Worm (Caenorhabditis elegans): Measurements from ENCODE around the gene nmy-1.

nmy-1 gene

ce11 chrX:2950234-2950633 lies 40.9 kb downstream of the nmy-1 start:
- TF ChIP-seq W03F9.2 (tag; optimal IDR thresholded peaks at IDR 0.05) (no peak), dao-5 (tag; optimal IDR thresholded peaks at IDR 0.05) (no peak), him-1 (tag; optimal IDR thresholded peaks at IDR 0.05) (no peak)

DNA sequence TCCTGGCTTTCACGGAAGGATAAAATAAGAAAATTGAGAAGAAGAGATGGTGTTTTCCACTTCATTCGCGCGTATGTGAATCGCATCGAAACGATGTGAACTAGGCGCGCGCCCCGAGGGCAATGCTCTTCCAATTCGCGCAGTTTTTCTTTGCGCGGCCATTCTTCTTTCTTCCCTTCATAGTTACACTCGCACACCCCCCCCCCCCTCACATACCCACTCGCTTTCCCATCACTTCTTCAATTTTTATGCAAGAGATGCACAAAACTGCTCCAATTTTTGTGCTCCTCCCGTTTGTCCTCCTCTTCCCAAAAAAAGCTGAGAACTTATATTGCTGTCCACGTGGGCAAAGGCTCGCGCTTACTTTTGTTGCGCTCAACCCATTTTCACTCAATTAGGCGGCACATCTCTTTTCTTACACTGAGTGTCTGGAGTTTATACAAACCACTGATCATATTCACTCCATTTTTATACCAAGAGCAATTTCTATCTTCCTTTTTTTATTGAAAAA lies 44.2 kb downstream of the nmy-1 start:
- TF ChIP-seq dao-5 (tag; optimal IDR thresholded peaks at IDR 0.05) (no peak), him-1 (tag; optimal IDR thresholded peaks at IDR 0.05) (no peak)

DNA sequence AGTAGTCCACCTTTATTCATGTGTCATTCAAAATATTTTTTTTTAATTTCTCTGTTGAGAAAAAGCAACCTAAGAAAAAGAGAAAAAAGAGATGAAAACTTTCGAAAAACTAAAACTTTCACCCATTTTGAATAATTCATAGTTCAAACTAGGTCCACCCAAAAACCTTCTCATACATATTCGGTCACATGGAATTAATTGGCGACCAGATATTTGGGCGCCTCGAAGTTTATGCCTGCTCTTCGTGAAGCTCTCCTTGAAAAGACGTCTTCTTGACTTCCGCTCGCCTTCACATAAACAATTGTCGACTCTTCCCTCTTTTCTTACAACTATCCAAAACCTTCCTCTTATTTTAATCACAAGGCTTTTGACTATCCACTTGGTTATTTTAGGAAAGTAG lies 46.3 kb downstream of the nmy-1 start:
- TF ChIP-seq W03F9.2 (tag; optimal IDR thresholded peaks at IDR 0.05) (no peak), dao-5 (tag; optimal IDR thresholded peaks at IDR 0.05) (no peak), him-1 (tag; optimal IDR thresholded peaks at IDR 0.05) (no peak)

DNA sequence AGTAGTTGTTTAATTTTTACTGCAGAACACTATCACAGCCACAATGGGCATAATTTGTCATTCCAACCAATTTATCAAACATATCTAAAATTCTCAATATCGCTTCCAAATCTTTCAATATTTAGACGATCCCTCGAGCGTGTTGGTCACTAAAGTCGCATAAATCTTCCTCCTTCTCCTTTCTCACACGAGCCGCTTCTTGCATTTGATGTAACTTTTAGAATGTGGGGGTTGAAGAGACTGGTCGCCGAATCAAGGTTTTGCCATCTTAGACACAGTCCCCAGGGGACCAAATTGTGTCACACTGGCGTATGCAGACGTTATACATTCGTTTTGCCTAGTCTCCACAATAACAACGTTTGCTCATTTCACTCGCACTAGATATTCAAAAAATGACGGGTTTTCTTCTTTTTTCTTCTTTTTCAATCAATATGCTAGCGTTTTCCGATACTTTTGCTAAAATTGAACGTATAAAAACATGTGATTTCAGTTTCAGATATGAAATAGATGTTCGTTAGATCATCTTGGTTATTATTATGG lies 48.2 kb downstream of the nmy-1 start, which contains the start of gene gbb-1:
TSS of gene gbb-1 (plus strand) at position 490 of the 540 bp plus-strand sequence.
- TF ChIP-seq dao-5 (tag; optimal IDR thresholded peaks at IDR 0.05), result no peak
- TF ChIP-seq W03F9.2 (tag; optimal IDR thresholded peaks at IDR 0.05), result no peak
- no peak for TF ChIP-seq him-1 (tag; optimal IDR thresholded peaks at IDR 0.05)

- no peak for TF ChIP-seq him-1 (tag; optimal IDR thresholded peaks at IDR 0.05)
- TF ChIP-seq dao-5 (tag; optimal IDR thresholded peaks at IDR 0.05), result no peak
- no peak for TF ChIP-seq W03F9.2 (tag; optimal IDR thresholded peaks at IDR 0.05)
These were observed 51.4 kb downstream of the nmy-1 start for ce11 chrX:2960703-2961102.

DNA sequence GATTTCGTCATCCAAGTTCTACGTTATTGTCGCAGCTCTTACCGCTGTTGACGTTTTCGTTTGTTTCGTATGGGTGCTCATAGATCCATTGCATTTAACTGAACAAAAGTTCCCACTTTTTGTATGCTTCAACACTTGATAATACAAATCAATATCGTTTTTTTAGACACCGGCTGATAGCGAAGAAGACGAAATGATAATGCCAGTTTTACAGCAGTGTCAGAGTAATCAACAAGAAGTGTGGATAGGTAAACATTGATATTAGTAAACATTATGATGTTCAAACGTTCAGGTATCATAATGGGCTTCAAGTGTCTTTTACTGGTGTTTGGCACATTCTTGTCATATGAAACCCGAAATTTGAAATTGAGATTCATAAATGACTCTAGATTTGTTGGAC lies 56.9 kb downstream of the nmy-1 start:
- TF ChIP-seq W03F9.2 (tag; optimal IDR thresholded peaks at IDR 0.05) (no peak), him-1 (tag; optimal IDR thresholded peaks at IDR 0.05) (no peak), dao-5 (tag; optimal IDR thresholded peaks at IDR 0.05) (no peak)
